Worm (Caenorhabditis elegans): Measurements from ENCODE around the gene str-165.

DNA sequence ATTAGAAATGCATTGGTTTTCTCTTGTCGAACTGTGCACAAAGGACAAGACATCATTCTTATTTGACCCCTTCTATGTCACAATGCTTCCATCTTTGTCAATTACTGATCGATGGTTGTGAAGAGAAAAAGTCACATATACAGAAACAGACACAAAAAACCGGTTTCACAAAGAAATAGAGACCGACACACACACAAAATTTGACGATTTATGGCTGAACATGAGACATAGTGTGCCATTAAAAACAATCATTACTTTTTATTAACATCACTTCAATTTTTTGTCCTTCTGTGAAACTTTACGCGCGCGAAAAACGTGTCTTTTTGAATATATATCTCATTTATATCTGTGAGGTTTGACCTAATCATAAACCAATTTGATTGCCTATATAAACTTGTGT is 40.4 kb upstream of the str-165 start:
- TF ChIP-seq fkh-2 (tag; optimal IDR thresholded peaks at IDR 0.05) (no peak), ztf-11 (tag; optimal IDR thresholded peaks at IDR 0.05) (no peak), unc-62 (GFP tag; optimal IDR thresholded peaks at IDR 0.05) (no peak), ama-1 (optimal IDR thresholded peaks at IDR 0.05) (no peak), nhr-25 (tag; optimal IDR thresholded peaks at IDR 0.05) (peak; percentile 79), ceh-9 (tag; optimal IDR thresholded peaks at IDR 0.05) (no peak), ztf-4 (tag; optimal IDR thresholded peaks at IDR 0.05) (no peak), nhr-12 (tag; optimal IDR thresholded peaks at IDR 0.05) (no peak), zag-1 (tag; optimal IDR thresholded peaks at IDR 0.05) (no peak), fos-1 (tag; optimal IDR thresholded peaks at IDR 0.05) (no peak), nhr-28 (tag; optimal IDR thresholded peaks at IDR 0.05) (no peak), ceh-82 (tag; optimal IDR thresholded peaks at IDR 0.05) (no peak), jun-1 (tag; optimal IDR thresholded peaks at IDR 0.05) (no peak), unc-39 (tag; optimal IDR thresholded peaks at IDR 0.05) (no peak)
